Worm (Caenorhabditis elegans) whole organism, midembryonic: ENCODE results near the gene unc-18.
"Not testable (repeated sequence)": the region's sequence is repeated elsewhere in the genome, so short reads cannot be mapped to it uniquely, and the experiment has no call there.

Experiments used
- T22C8.4 ChIP-seq: fragments of 200-800 bp; sonication (Bioruptor generic); IDR thresholded peaks from 2 replicates; pipeline ENCODE4 v1.3.6; 2022; ENCODE audit warnings: missing genetic modification characterization, missing compliant biosample characterization
- cog-1 ChIP-seq: sonication (generic microtip); optimal IDR thresholded peaks from 2 replicates; lab custom pipeline; 2016; ENCODE audit warnings: missing genetic modification characterization, missing compliant biosample characterization
- flt-1 ChIP-seq: fragments of 200-800 bp; sonication (Bioruptor generic); IDR thresholded peaks from 2 replicates; pipeline ENCODE4 v1.3.6; 2022; ENCODE audit warnings: missing genetic modification characterization, missing compliant biosample characterization
- klf-2 ChIP-seq: fragments of 200-800 bp; sonication (Bioruptor generic); conservative IDR thresholded peaks from 2 replicates; pipeline ENCODE4 v1.3.6; 2022; ENCODE audit warnings: missing genetic modification reagents, missing genetic modification characterization, missing compliant biosample characterization
- med-1 ChIP-seq: sonication (generic microtip); optimal IDR thresholded peaks from 2 replicates; lab custom pipeline; 2017; ENCODE audit warnings: missing genetic modification characterization, mild to moderate bottlenecking, missing compliant biosample characterization, antibody characterized with exemption, missing genetic modification reagents; ENCODE audit not compliant: insufficient read depth
- ref-1 ChIP-seq: fragments of 200-800 bp; sonication (Bioruptor generic); conservative IDR thresholded peaks from 2 replicates; pipeline ENCODE4 v1.3.6; 2022; ENCODE audit warnings: missing genetic modification reagents, missing genetic modification characterization, missing compliant biosample characterization
- tab-1 ChIP-seq: fragments of 200-800 bp; sonication (Bioruptor generic); IDR thresholded peaks from 2 replicates; pipeline ENCODE4 v1.3.6; 2022; ENCODE audit warnings: missing genetic modification characterization, missing compliant biosample characterization
- ztf-23 ChIP-seq: fragments of 200-800 bp; sonication (Bioruptor generic); IDR thresholded peaks from 2 replicates; pipeline ENCODE4 v1.3.6; 2022; ENCODE audit warnings: missing genetic modification reagents, missing genetic modification characterization, missing compliant biosample characterization
- ztf-29 ChIP-seq: fragments of 200-800 bp; sonication (Bioruptor generic); IDR thresholded peaks from 2 replicates; pipeline ENCODE4 v1.3.6; 2022; ENCODE audit warnings: missing genetic modification reagents, missing genetic modification characterization, missing compliant biosample characterization

The unc-18 gene

ce11 chrX:7655469-7656003, 27.2 kb upstream of the unc-18 start:
- no peak for TF ChIP-seq klf-2
- TF ChIP-seq cog-1 (tag; lab: Kevin White, UChicago): no peak
- TF ChIP-seq T22C8.4 (GFP tag; lab: Robert Waterston, UW): no peak
- TF ChIP-seq flt-1 (GFP tag; lab: Robert Waterston, UW): no peak
- no peak for TF ChIP-seq ztf-29 (GFP tag; lab: Robert Waterston, UW)
- no peak for TF ChIP-seq ztf-23 (GFP tag; lab: Robert Waterston, UW)
- no peak for TF ChIP-seq tab-1 (GFP tag; lab: Robert Waterston, UW)

ce11 chrX:7656875-7657274, 25.8 kb upstream of the unc-18 start, which contains the start of gene F27D9.12:
Gene F27D9.12 (minus strand): TSS chrX:7656975.
- no peak for TF ChIP-seq med-1
- no peak for TF ChIP-seq ztf-29 (GFP tag; lab: Robert Waterston, UW)
- TF ChIP-seq ref-1 (GFP tag; lab: Robert Waterston, UW): no peak
- TF ChIP-seq klf-2: no peak
- no peak for TF ChIP-seq cog-1 (tag; lab: Kevin White, UChicago)
- no peak for TF ChIP-seq tab-1 (GFP tag; lab: Robert Waterston, UW)
- TF ChIP-seq flt-1 (GFP tag; lab: Robert Waterston, UW): no peak
- TF ChIP-seq ztf-23 (GFP tag; lab: Robert Waterston, UW): no peak
- no peak for TF ChIP-seq T22C8.4 (GFP tag; lab: Robert Waterston, UW)

DNA sequence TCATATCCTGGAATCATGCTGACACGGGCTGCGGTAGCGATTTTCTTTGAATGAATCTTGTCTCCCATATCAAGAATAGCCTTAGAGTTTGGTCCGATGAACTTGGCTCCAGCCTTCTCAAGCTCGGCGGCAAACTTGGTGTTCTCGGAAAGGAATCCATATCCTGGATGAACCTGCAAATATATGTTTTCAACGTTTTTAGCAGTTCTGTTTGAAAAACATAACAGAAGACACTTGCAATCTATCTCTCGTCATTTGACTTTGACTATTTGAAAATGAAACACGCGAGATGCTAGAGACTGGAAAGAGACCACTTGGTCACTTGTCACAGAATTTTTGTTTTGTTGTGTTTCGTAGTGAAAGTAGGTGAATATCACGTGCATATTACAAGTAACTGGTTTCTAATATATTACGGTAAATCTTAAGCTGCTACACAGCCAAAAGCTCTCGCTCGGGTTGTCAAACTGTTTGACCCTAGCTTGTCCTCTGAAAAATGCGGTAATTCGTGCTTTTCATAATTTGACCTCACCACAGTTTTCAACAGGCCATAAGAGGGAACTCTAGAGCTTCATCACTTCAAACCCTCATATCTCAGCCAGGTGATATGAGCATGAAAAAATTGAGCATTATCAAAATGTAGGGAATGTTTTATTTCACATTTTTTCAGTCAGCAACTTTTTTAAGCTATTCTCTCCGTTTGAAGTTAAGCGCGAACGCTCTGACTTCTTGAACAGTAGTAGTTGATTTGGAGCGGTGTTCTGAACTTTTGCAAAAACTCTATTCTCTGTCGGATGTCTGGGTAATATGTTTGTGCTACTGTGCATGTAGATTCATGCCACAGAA, 22.9 kb upstream of the unc-18 start:
- TF ChIP-seq tab-1 (GFP tag; lab: Robert Waterston, UW) (no peak), ztf-23 (GFP tag; lab: Robert Waterston, UW) (no peak), ztf-29 (GFP tag; lab: Robert Waterston, UW) (no peak), med-1 (no peak), T22C8.4 (GFP tag; lab: Robert Waterston, UW) (no peak), klf-2 (no peak), ref-1 (GFP tag; lab: Robert Waterston, UW) (no peak), flt-1 (GFP tag; lab: Robert Waterston, UW) (no peak), cog-1 (tag; lab: Kevin White, UChicago) (no peak)

DNA sequence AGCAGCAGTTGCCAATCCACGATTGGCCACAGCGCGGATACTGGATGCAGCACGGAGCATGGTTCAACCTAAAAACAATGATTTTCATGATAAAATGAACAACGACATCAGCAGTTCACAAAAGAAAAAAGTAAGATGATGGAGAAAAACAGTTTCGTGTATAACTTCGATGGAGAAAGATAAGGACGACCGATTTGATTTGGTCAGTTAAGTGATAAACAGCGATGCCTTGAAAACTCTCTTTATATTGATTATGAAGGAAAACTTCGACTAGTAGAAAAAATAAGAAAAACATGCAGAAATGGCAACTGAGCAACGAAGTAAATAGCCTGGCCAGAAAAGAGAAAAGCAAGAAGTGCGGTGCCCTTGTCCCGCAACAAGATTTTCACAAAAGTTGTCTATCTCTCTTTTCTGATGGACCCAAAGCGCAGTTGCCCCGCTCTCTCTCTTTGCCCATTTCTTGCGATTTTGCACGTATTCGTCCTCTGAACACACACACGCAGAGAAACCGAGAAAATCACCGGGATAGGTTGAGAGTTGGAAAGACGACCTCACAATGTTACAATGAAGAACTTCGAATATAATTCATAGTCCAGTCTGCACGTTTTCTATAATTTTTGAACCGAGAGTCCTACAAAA, 21.7 kb upstream of the unc-18 start, which contains the start of gene pcca-1:
Gene pcca-1, minus strand, starts transcription at position 68 of the 639 bp plus-strand sequence.
- TF ChIP-seq ztf-23 (GFP tag; lab: Robert Waterston, UW) (peak; percentile 14; the same call in 1 of the 2 replicates), ztf-29 (GFP tag; lab: Robert Waterston, UW) (no peak)

- TF ChIP-seq ref-1 (GFP tag; lab: Robert Waterston, UW) (no peak), klf-2 (no peak), ztf-29 (GFP tag; lab: Robert Waterston, UW) (no peak), tab-1 (GFP tag; lab: Robert Waterston, UW) (no peak), T22C8.4 (GFP tag; lab: Robert Waterston, UW) (no peak), cog-1 (tag; lab: Kevin White, UChicago) (no peak), med-1 (no peak), flt-1 (GFP tag; lab: Robert Waterston, UW) (no peak), ztf-23 (GFP tag; lab: Robert Waterston, UW) (no peak)
Observed at ce11 chrX:7661628-7662027, 21.1 kb upstream of the unc-18 start.

ce11 chrX:7662532-7662931, 20.2 kb upstream of the unc-18 start:
- TF ChIP-seq ztf-29 (GFP tag; lab: Robert Waterston, UW) (no peak), flt-1 (GFP tag; lab: Robert Waterston, UW) (no peak), ztf-23 (GFP tag; lab: Robert Waterston, UW) (no peak), klf-2 (no peak), cog-1 (tag; lab: Kevin White, UChicago) (no peak), med-1 (no peak), ref-1 (GFP tag; lab: Robert Waterston, UW) (no peak), tab-1 (GFP tag; lab: Robert Waterston, UW) (no peak), T22C8.4 (GFP tag; lab: Robert Waterston, UW) (no peak)

- TF ChIP-seq tab-1 (GFP tag; lab: Robert Waterston, UW): no peak
- TF ChIP-seq med-1: no peak
- TF ChIP-seq T22C8.4 (GFP tag; lab: Robert Waterston, UW): no peak
- TF ChIP-seq ztf-29 (GFP tag; lab: Robert Waterston, UW): no peak
- no peak for TF ChIP-seq cog-1 (tag; lab: Kevin White, UChicago)
- no peak for TF ChIP-seq flt-1 (GFP tag; lab: Robert Waterston, UW)
- no peak for TF ChIP-seq ztf-23 (GFP tag; lab: Robert Waterston, UW)
- no peak for TF ChIP-seq ref-1 (GFP tag; lab: Robert Waterston, UW)
Observed at ce11 chrX:7664419-7664818, 18.3 kb upstream of the unc-18 start.

DNA sequence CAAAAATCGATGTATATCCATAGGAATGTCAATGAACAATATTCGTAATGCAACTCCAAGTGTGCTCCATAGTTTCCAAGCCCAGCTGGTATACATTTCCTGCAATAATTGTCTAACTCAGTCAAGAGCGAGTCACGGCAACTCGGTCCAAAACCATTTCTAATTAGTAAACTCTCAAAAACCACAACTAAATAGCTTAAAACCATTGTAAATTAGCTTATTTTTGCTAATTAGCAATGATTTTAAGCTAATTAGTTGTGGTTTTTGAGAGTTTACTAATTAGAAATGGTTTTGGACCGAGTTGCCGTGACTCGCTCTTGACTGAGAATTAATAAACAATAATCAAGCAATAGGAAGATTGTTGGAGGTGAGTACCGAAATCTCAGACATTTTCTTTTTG, 17.9 kb upstream of the unc-18 start, which contains the start of gene dhs-29:
Gene dhs-29, minus strand, starts transcription at position 101 of the 400 bp plus-strand sequence.
- TF ChIP-seq med-1; tab-1 (GFP tag; lab: Robert Waterston, UW); T22C8.4 (GFP tag; lab: Robert Waterston, UW): not testable (repeated sequence)

DNA sequence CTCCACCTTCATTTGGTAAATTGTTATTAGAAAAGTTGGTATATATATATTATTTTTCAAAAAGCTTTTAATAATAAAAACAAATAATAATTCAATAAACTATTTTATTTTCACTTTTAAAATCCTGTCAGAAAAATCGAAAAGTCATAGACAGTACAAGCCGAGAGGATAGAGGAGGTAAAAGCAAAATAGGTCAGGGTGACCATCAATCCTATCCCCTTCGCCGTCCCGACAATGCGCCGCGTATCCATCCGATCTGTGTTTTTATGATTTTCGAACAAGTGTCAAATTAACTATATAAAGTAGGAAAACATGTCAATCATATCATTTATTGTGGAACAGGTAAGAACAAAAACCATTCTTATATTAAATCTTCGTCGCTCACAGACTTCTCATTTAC, 17.3 kb upstream of the unc-18 start:
- TF ChIP-seq ztf-23 (GFP tag; lab: Robert Waterston, UW): no peak
- TF ChIP-seq cog-1 (tag; lab: Kevin White, UChicago): no peak
- no peak for TF ChIP-seq flt-1 (GFP tag; lab: Robert Waterston, UW)
- no peak for TF ChIP-seq T22C8.4 (GFP tag; lab: Robert Waterston, UW)
- TF ChIP-seq ref-1 (GFP tag; lab: Robert Waterston, UW): no peak
- no peak for TF ChIP-seq tab-1 (GFP tag; lab: Robert Waterston, UW)
- no peak for TF ChIP-seq ztf-29 (GFP tag; lab: Robert Waterston, UW)
- no peak for TF ChIP-seq klf-2
- no peak for TF ChIP-seq med-1
